Fruit fly (Drosophila melanogaster) S2 (cell line): ENCODE measurements around the gene CG45122.

Experiments
- CG8478 ChIP-seq: fragments of >200 bp; optimal IDR thresholded peaks from 2 replicates; lab custom pipeline; 2018
- CTCF ChIP-seq, 2 experiments: fragments of >200 bp; optimal IDR thresholded peaks; 2 replicates each; lab custom pipeline; 2018

DNA sequence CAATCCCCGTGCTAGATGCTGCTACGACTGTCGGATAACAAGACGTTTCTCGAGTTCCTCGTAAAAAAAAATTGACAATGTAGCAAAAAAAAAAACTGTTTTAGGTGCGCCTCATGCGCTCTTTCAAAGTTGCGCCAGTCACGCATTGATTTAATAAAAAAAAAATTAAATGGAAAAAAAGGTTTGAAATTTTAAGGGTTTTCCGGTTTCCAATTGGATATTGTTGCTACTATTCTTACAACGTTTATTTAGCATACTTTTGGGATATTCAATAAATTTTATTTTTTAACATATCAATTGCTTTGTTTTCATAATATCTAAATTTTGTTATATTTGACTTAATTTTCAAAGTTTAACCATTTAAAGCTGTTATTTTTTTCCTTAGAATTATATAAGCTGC lies 12.6 kb downstream of the CG45122 start:
- TF ChIP-seq CTCF (optimal IDR thresholded peaks at IDR 0.05; lab: Kevin White, UChicago): no peak
- TF ChIP-seq CG8478 (lab: Kevin White, UChicago): no peak
